Worm (Caenorhabditis elegans): Measurements from ENCODE around the gene M05D6.8.

DNA sequence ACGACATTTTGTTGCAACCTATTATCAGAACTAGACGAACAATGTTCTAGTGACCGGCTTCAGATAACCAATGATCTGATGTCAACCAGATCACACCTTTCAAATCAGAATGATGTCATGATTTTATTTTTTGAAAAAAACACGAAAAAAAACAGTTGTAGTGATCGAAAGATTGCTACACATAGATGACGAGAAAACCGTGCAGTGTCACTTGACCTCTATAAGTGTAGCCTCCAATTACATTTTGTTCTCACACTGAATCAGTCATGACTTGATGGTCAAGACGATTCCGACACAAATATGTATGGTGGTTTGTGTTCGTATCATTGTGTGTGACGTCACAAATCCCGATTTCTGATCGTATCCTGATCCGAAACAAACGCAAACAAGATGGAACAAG is 30.9 kb downstream of the M05D6.8 start:
- TF ChIP-seq mab-5 (tag; optimal IDR thresholded peaks at IDR 0.05), result no peak
- no peak for TF ChIP-seq elt-3 (tag; optimal IDR thresholded peaks at IDR 0.05)
- no peak for TF ChIP-seq nhr-28 (tag; optimal IDR thresholded peaks at IDR 0.05)
- no peak for TF ChIP-seq nhr-76 (tag; optimal IDR thresholded peaks at IDR 0.05)
- no peak for TF ChIP-seq unc-39 (tag; optimal IDR thresholded peaks at IDR 0.05)
- TF ChIP-seq unc-62 (GFP tag; optimal IDR thresholded peaks at IDR 0.05), result no peak
- TF ChIP-seq blmp-1 (tag; optimal IDR thresholded peaks at IDR 0.05), result no peak
- TF ChIP-seq hlh-1 (tag; optimal IDR thresholded peaks at IDR 0.05), result no peak
- no peak for TF ChIP-seq M03D4.4 (tag; optimal IDR thresholded peaks at IDR 0.05)
- no peak for TF ChIP-seq lsy-2 (tag; optimal IDR thresholded peaks at IDR 0.05)

Data from whole organism, mixed stage, embryonic.